Fruit fly (Drosophila melanogaster): ENCODE measurements around the gene CG16952.

Gene CG16952

DNA sequence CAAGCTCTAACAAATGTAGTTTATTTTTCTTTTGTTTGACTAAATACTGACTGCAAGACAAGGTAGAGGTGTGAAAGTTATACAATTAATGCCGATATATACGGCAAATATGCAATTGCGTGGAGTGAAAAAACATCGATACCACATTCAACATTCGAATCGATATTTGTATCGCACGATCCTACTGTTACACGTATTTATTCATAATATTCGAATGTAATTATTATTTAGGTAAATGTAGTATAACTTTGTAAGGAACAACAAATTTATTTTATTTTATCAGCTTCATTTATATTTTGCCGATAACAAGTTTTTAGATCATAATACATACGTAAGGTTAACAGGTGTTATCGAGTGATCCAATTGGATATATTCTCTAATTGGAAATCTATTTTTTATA lies 34.6 kb upstream of the CG16952 start, which contains the start of gene Chc (continued):
- TF ChIP-seq hbn (GFP tag; IDR thresholded peaks at IDR 0.05; ENCODE audit: partially characterized antibody) (peak; percentile 94), CG2712 (tag; optimal IDR thresholded peaks at IDR 0.05) (peak; percentile 4), CG2129 (GFP tag; IDR thresholded peaks at IDR 0.05; ENCODE audit: partially characterized antibody) (peak; percentile 88), HmgZ (tag; optimal IDR thresholded peaks at IDR 0.05) (peak; percentile 58), CG11093 (GFP tag; IDR thresholded peaks at IDR 0.05) (no peak), CG17186 (GFP tag; optimal IDR thresholded peaks at IDR 0.05) (peak; percentile 32), CG14860 (GFP tag; IDR thresholded peaks at IDR 0.05; ENCODE audit: partially characterized antibody) (peak; percentile 97), CG12155 (GFP tag; optimal IDR thresholded peaks at IDR 0.05) (no peak), Med (GFP tag) (peak; percentile 76), amos (GFP tag; IDR thresholded peaks at IDR 0.05; ENCODE audit: partially characterized antibody) (peak; percentile 99), Kr (GFP tag; optimal IDR thresholded peaks at IDR 0.05) (no peak), CG34224 (GFP tag; IDR thresholded peaks at IDR 0.05; ENCODE audit: partially characterized antibody) (peak; percentile 97), CG1603 (tag; optimal IDR thresholded peaks at IDR 0.05) (peak; percentile 75), CG7963 (GFP tag; IDR thresholded peaks at IDR 0.05; ENCODE audit: partially characterized antibody) (peak; percentile 97), insv (GFP tag; optimal IDR thresholded peaks at IDR 0.05) (peak; percentile 72 to 97), CG2889 (GFP tag; IDR thresholded peaks at IDR 0.05) (no peak), Pdp1 (GFP tag; optimal IDR thresholded peaks at IDR 0.05) (peak in 1 of 2 experiments; percentile 94), shn (GFP tag; optimal IDR thresholded peaks at IDR 0.05) (no peak), CG9437 (GFP tag; optimal IDR thresholded peaks at IDR 0.05) (peak; percentile 16), CG8924 (tag; optimal IDR thresholded peaks at IDR 0.05) (peak; percentile 29), E2f2 (GFP tag; IDR thresholded peaks at IDR 0.05) (peak; percentile 50; the same call in 1 of the 2 replicates), Ets97D (GFP tag; optimal IDR thresholded peaks at IDR 0.05) (peak; percentile 30), nerfin-2 (GFP tag; IDR thresholded peaks at IDR 0.05; ENCODE audit: partially characterized antibody) (peak; percentile 93), twi (tag; optimal IDR thresholded peaks at IDR 0.05) (no peak), CG3995 (GFP tag; optimal IDR thresholded peaks at IDR 0.05) (peak; percentile 90), gce (GFP tag; IDR thresholded peaks at IDR 0.05) (no peak), hb (GFP tag; IDR thresholded peaks at IDR 0.05; ENCODE audit: partially characterized antibody) (peak; percentile 96), sens (GFP tag) (peak; percentile 57), nmo (GFP tag; optimal IDR thresholded peaks at IDR 0.05) (peak; percentile 34)

DNA sequence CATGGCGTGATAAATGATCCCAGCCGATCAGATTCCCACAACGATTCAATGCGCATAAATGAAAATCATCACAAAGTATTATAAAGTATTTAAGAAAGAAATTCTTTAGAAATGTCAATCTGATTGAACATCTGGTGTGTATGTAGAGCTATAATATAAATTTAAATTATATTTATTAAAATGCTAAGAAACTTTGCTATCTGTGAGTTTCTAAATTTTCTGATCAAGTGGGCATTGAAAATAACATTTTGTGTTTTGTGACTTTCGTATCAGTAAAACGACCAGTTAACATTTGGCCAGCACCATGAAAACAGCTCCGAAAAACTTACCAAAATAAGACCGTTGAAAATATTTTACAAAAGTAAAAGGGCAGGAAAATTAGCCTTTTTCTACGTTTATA lies 32.5 kb upstream of the CG16952 start, which contains the start of gene CG8565:
Gene CG8565 (plus strand): TSS at position 301 of the 400 bp plus-strand sequence.
- TF ChIP-seq ATbp (GFP tag; optimal IDR thresholded peaks at IDR 0.05) = no peak
- TF ChIP-seq Dbx (GFP tag; IDR thresholded peaks at IDR 0.05) = no peak
- no peak for TF ChIP-seq CG32772 (GFP tag; IDR thresholded peaks at IDR 0.05)
- no peak for TF ChIP-seq crol (GFP tag; IDR thresholded peaks at IDR 0.05)
- TF ChIP-seq insv (GFP tag; optimal IDR thresholded peaks at IDR 0.05) = no peak
- TF ChIP-seq CG8359 (GFP tag; optimal IDR thresholded peaks at IDR 0.05; ENCODE audit: borderline replicate concordance) = no peak
- TF ChIP-seq Optix (GFP tag; IDR thresholded peaks at IDR 0.05) = no peak
- TF ChIP-seq CG15479 (GFP tag; optimal IDR thresholded peaks at IDR 0.05) = no peak
- no peak for TF ChIP-seq CG10462 (GFP tag; optimal IDR thresholded peaks at IDR 0.05)

DNA sequence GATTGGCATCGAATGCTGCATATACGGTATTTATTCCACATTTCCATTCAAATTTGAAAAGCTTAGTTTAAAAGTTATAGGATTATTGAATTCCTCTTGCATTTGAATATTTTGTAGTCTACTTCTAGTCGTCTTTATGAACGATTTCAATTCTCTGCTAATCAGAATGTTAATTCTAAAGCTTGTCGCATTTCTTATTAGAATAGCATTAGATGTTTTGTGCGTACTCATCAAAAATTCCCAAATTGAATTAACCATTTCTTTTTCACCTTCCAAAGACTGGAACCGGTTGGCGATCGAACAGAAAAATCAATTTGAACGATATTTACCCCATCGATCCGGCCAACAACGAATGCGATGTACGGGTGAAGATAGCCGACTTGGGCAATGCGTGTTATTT lies 30.0 kb upstream of the CG16952 start:
- peak in 1 of 2 experiments; percentile 93 for TF ChIP-seq insv (GFP tag; optimal IDR thresholded peaks at IDR 0.05)
- TF ChIP-seq CG2202 (tag; optimal IDR thresholded peaks at IDR 0.05) = no peak
- TF ChIP-seq pita (GFP tag; optimal IDR thresholded peaks at IDR 0.05) = peak; percentile 29
- TF ChIP-seq zen (tag; optimal IDR thresholded peaks at IDR 0.05) = peak; percentile 23
- TF ChIP-seq BEAF-32 (GFP tag; optimal IDR thresholded peaks at IDR 0.05) = peak; percentile 19

Data from whole organism, embryonic.